Worm (Caenorhabditis elegans) whole organism, young adult: ENCODE results near the gene irld-62.

Experiments used
- B0019.2 ChIP-seq: fragments of 200-800 bp; sonication (Bioruptor generic); conservative IDR thresholded peaks from 2 replicates; pipeline ENCODE4 v1.3.6; 2022; ENCODE audit warnings: missing genetic modification reagents, missing genetic modification characterization, missing compliant biosample characterization
- pha-4 ChIP-seq: fragments of 150-350 bp; sonication (generic microtip); optimal IDR thresholded peaks from 2 replicates; lab custom pipeline; 2014; ENCODE audit warnings: missing biosample characterization, missing genetic modification reagents, missing genetic modification characterization
- sdz-38 ChIP-seq: sonication (generic microtip); optimal IDR thresholded peaks from 2 replicates; lab custom pipeline; 2016; ENCODE audit warnings: missing genotype, missing genetic modification characterization, missing compliant biosample characterization

DNA sequence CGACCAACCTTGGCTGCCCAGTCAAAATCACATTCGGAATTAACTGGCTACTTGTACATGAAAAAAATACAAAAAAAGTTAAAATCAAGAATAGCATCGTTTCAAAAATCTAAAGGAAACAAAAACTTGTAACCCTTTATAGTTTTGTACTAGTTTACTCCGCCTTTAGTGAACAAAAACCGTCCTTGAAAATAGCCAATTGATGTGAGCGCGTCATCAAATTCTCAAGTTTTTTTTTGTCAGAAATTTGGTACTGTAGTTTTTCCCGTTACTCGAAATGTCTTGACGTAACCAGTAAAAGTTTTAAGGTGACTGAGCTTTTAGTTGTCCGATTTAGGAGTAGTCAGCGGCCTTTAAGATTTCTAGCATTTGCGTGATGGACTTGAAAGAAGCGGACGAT is 36.4 kb downstream of the irld-62 start, which contains the start of gene C29F3.3:
- TF ChIP-seq sdz-38 (tag; lab: Kevin White, UChicago) (no peak), B0019.2 (GFP tag; lab: Robert Waterston, UW) (no peak), pha-4 (tag; lab: Kevin White, UChicago) (no peak)
